Fruit fly (Drosophila melanogaster): ENCODE data around the gene CG8132.

The CG8132 gene

DNA sequence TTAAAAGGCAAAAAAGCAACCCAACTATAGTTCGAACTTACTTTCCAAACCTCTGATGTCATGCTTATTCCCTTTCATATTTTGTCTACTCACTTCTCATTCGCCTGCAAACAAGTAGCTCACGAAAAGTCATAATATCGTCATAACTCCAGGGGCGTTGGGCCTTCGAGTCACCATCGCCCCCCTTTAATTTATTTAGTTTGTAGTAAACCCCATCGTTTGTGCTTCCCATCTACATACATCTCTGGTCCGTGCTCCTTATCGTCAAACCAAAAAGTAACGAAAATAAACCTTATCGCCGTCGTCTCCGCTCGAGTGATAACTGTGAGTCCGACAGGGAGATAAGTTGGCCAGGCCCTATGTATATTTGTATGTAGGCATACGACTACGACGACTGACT is 27.7 kb downstream of the CG8132 start (continued):
- TF ChIP-seq CG16815 (GFP tag; optimal IDR thresholded peaks at IDR 0.05) (peak; percentile 35), shn (GFP tag; optimal IDR thresholded peaks at IDR 0.05) (peak; percentile 55), toy (GFP tag; IDR thresholded peaks at IDR 0.05) (no peak), slp2 (GFP tag; optimal IDR thresholded peaks at IDR 0.05) (no peak), HLH3B (GFP tag; IDR thresholded peaks at IDR 0.05) (peak; percentile 69), CG4328 (GFP tag; optimal IDR thresholded peaks at IDR 0.05) (peak; percentile 32), CG7745 (tag; optimal IDR thresholded peaks at IDR 0.05) (no peak), CrebB (tag; optimal IDR thresholded peaks at IDR 0.05) (peak; percentile 64), pum (GFP tag; optimal IDR thresholded peaks at IDR 0.05) (no peak), gt (GFP tag; IDR thresholded peaks at IDR 0.05) (no peak), CG8478 (optimal IDR thresholded peaks at IDR 0.05) (no peak), C15 (GFP tag; IDR thresholded peaks at IDR 0.05) (0 out of 3 replicates have a peak, but pooled peaks have one; percentile 52), Meics (GFP tag; optimal IDR thresholded peaks at IDR 0.05) (peak; percentile 85), CG15073 (GFP tag; optimal IDR thresholded peaks at IDR 0.05) (no peak), sna (GFP tag; IDR thresholded peaks at IDR 0.05; ENCODE audit: partially characterized antibody) (no peak), CG18764 (GFP tag; optimal IDR thresholded peaks at IDR 0.05) (no peak), CG6175 (GFP tag; IDR thresholded peaks at IDR 0.05) (0 out of 3 replicates have a peak, but pooled peaks have one; percentile 34), CG15269 (tag; optimal IDR thresholded peaks at IDR 0.05) (peak; percentile 82), CHES-1-like (GFP tag; optimal IDR thresholded peaks at IDR 0.05) (peak; percentile 76), Med (GFP tag) (peak; percentile 97), ci (GFP tag; IDR thresholded peaks at IDR 0.05) (peak; percentile 84), CG31388 (GFP tag; optimal IDR thresholded peaks at IDR 0.05) (no peak), zfh1 (GFP tag; IDR thresholded peaks at IDR 0.05) (peak; percentile 45; the same call in 1 of the 3 replicates), nmo (GFP tag; optimal IDR thresholded peaks at IDR 0.05) (peak; percentile 33), cg (GFP tag; optimal IDR thresholded peaks at IDR 0.05) (no peak), CG3847 (GFP tag; IDR thresholded peaks at IDR 0.05) (peak; percentile 74), CG17802 (tag; optimal IDR thresholded peaks at IDR 0.05) (no peak), bigmax (GFP tag; optimal IDR thresholded peaks at IDR 0.05) (no peak), nerfin-2 (GFP tag; IDR thresholded peaks at IDR 0.05; ENCODE audit: partially characterized antibody) (no peak), schlank (tag; optimal IDR thresholded peaks at IDR 0.05) (peak; percentile 72), CG5180 (GFP tag; optimal IDR thresholded peaks at IDR 0.05) (peak; percentile 44), grau (tag; optimal IDR thresholded peaks at IDR 0.05) (peak; percentile 78), crol (GFP tag; IDR thresholded peaks at IDR 0.05) (no peak), CG2116 (GFP tag; optimal IDR thresholded peaks at IDR 0.05) (no peak), fru (optimal IDR thresholded peaks at IDR 0.05) (no peak), trh (GFP tag; optimal IDR thresholded peaks at IDR 0.05) (no peak), Sry-δ (GFP tag; optimal IDR thresholded peaks at IDR 0.05) (peak; percentile 16), Side (GFP tag; optimal IDR thresholded peaks at IDR 0.05) (peak; percentile 61), CG13424 (tag; optimal IDR thresholded peaks at IDR 0.05) (peak; percentile 78), gsb (GFP tag; IDR thresholded peaks at IDR 0.05) (no peak), CG14014 (GFP tag; IDR thresholded peaks at IDR 0.05) (peak; percentile 79), MESR4 (GFP tag; optimal IDR thresholded peaks at IDR 0.05) (no peak), CG12071 (GFP tag; optimal IDR thresholded peaks at IDR 0.05) (peak; percentile 66), Mad (GFP tag; optimal IDR thresholded peaks at IDR 0.05) (peak; percentile 38), org-1 (GFP tag; optimal IDR thresholded peaks at IDR 0.05) (no peak), maf-S (GFP tag; optimal IDR thresholded peaks at IDR 0.05) (peak; percentile 57), CG11398 (GFP tag; optimal IDR thresholded peaks at IDR 0.05) (peak; percentile 32), Asciz (GFP tag; optimal IDR thresholded peaks at IDR 0.05) (no peak), Blimp-1 (GFP tag; optimal IDR thresholded peaks at IDR 0.05) (peak; percentile 60), abd-A (tag; optimal IDR thresholded peaks at IDR 0.05) (no peak), dimm (GFP tag; IDR thresholded peaks at IDR 0.05) (no peak; the same call in 1 of the 2 replicates), Taf1 (GFP tag; IDR thresholded peaks at IDR 0.05) (peak; percentile 41; the same call in 1 of the 2 replicates)
